Fruit fly (Drosophila melanogaster) whole organism, wandering third instar larva: ENCODE results near the gene CG31274.
A peak's percentile ranks its signal among the peaks of the same experiment; 100 is the strongest.
"Not testable (repeated sequence)": the region's sequence is repeated elsewhere in the genome, so short reads cannot be mapped to it uniquely, and the experiment has no call there.

ENCODE experiments used
- Abd-B ChIP-seq: fragments of >200 bp; optimal IDR thresholded peaks from 2 replicates; lab custom pipeline; 2017; ENCODE audit warnings: missing biosample characterization, missing genetic modification characterization
- CG32264 ChIP-seq: fragments of 200-800 bp; sonication (Bioruptor generic); optimal IDR thresholded peaks from 2 replicates; lab custom pipeline; 2016; ENCODE audit warnings: missing biosample characterization, missing genetic modification characterization
- CG9705 ChIP-seq: fragments of 200-800 bp; sonication (Bioruptor generic); optimal IDR thresholded peaks from 2 replicates; lab custom pipeline; 2018; ENCODE audit warnings: missing biosample characterization, mild to moderate bottlenecking, missing genetic modification characterization
- CrebA ChIP-seq: fragments of 200-800 bp; sonication (Bioruptor generic); optimal IDR thresholded peaks from 2 replicates; lab custom pipeline; 2016; ENCODE audit warnings: missing biosample characterization, mild to moderate bottlenecking, missing genetic modification characterization, borderline replicate concordance
- Dfd ChIP-seq: fragments of >200 bp; optimal IDR thresholded peaks from 2 replicates; lab custom pipeline; 2017; ENCODE audit warnings: missing biosample characterization, missing genetic modification characterization
- Dif ChIP-seq: fragments of 200-275, 200-300 bp; sonication (Bioruptor generic); optimal IDR thresholded peaks from 2 replicates; lab custom pipeline; 2018; ENCODE audit warnings: missing biosample characterization, missing genetic modification characterization; ENCODE audit not compliant: partially characterized antibody
- GATAd ChIP-seq: sonication (Bioruptor generic); optimal IDR thresholded peaks from 2 replicates; lab custom pipeline; 2016; ENCODE audit warnings: missing biosample characterization, missing genetic modification characterization
- HLH106 ChIP-seq: fragments of 200-800 bp; optimal IDR thresholded peaks from 3 replicates; lab custom pipeline; 2019; ENCODE audit warnings: missing biosample characterization, mild to moderate bottlenecking, missing genetic modification characterization, moderate library complexity
- Hnf4 ChIP-seq: fragments of 200-800 bp; sonication (Bioruptor generic); optimal IDR thresholded peaks from 2 replicates; lab custom pipeline; 2016; ENCODE audit warnings: missing biosample characterization, mild to moderate bottlenecking, missing genetic modification characterization
- Hr78 ChIP-seq: fragments of >200 bp; optimal IDR thresholded peaks from 2 replicates; lab custom pipeline; 2017; ENCODE audit warnings: missing biosample characterization, missing genetic modification characterization
- Hr83 ChIP-seq: fragments of 200-300 bp; sonication (Bioruptor generic); optimal IDR thresholded peaks from 2 replicates; lab custom pipeline; 2016; ENCODE audit warnings: missing biosample characterization, mild to moderate bottlenecking, missing genetic modification characterization, moderate library complexity; ENCODE audit not compliant: poor library complexity, severe bottlenecking
- Jra ChIP-seq: sonication (Bioruptor generic); optimal IDR thresholded peaks from 2 replicates; lab custom pipeline; 2016; ENCODE audit warnings: missing biosample characterization, missing genetic modification characterization
- Mio ChIP-seq: sonication (Bioruptor generic); optimal IDR thresholded peaks from 2 replicates; lab custom pipeline; 2016; ENCODE audit warnings: missing biosample characterization, missing genetic modification characterization
- Myc ChIP-seq: fragments of >200 bp; optimal IDR thresholded peaks from 2 replicates; lab custom pipeline; 2017
- N ChIP-seq: fragments of >200 bp; optimal IDR thresholded peaks from 2 replicates; lab custom pipeline; 2018; ENCODE audit warnings: missing biosample characterization, missing external identifiers, missing genetic modification characterization
- OdsH ChIP-seq: fragments of 200-800 bp; sonication (Bioruptor generic); optimal IDR thresholded peaks from 2 replicates; lab custom pipeline; 2016; ENCODE audit warnings: missing biosample characterization, mild to moderate bottlenecking, missing genetic modification characterization
- Rel ChIP-seq, 2 experiments: fragments of 200-800 bp; sonication (Bioruptor generic) in 1 of 2; optimal IDR thresholded peaks; 2 replicates in 1 of 2; 3 replicates in 1 of 2; lab custom pipeline; 2016 to 2019; ENCODE audit warnings: mild to moderate bottlenecking in 2 of 2, missing biosample characterization in 2 of 2, missing genetic modification characterization in 2 of 2, moderate library complexity in 1 of 2
- Sp1 ChIP-seq: fragments of 200-800 bp; sonication (Bioruptor generic); optimal IDR thresholded peaks from 3 replicates; lab custom pipeline; 2019; ENCODE audit warnings: missing biosample characterization, mild to moderate bottlenecking, missing genetic modification characterization, moderate library complexity
- Vsx2 ChIP-seq: fragments of 200-300, 225-300 bp; sonication (Bioruptor generic); optimal IDR thresholded peaks from 2 replicates; lab custom pipeline; 2018; ENCODE audit warnings: missing biosample characterization, missing genetic modification characterization; ENCODE audit not compliant: partially characterized antibody
- br ChIP-seq: fragments of 200-800 bp; sonication (Bioruptor generic); optimal IDR thresholded peaks from 2 replicates; lab custom pipeline; 2016; ENCODE audit warnings: missing biosample characterization, missing genetic modification characterization
- brk ChIP-seq: fragments of 200-800 bp; sonication (Bioruptor generic); optimal IDR thresholded peaks from 2 replicates; lab custom pipeline; 2016; ENCODE audit warnings: missing biosample characterization, mild to moderate bottlenecking, missing genetic modification characterization
- dl ChIP-seq, 2 experiments: fragments of 175-275, 200-275 bp in 1 of 2; fragments of 200-275 bp in 1 of 2; sonication (Bioruptor generic); optimal IDR thresholded peaks; lab custom pipeline; 2018; ENCODE audit warnings: mild to moderate bottlenecking in 2 of 2, missing biosample characterization in 2 of 2, missing genetic modification characterization in 2 of 2, moderate library complexity in 2 of 2; ENCODE audit not compliant: partially characterized antibody in 2 of 2, insufficient read depth in 1 of 2
- dmrt93B ChIP-seq: fragments of 200-800 bp; sonication (Bioruptor generic); optimal IDR thresholded peaks from 2 replicates; lab custom pipeline; 2018; ENCODE audit warnings: missing biosample characterization, mild to moderate bottlenecking, missing genetic modification characterization
- dsf ChIP-seq: sonication (Bioruptor generic); optimal IDR thresholded peaks from 2 replicates; lab custom pipeline; 2016; ENCODE audit warnings: missing biosample characterization, missing genetic modification characterization, borderline replicate concordance
- ey ChIP-seq: fragments of 200-800 bp; sonication (Bioruptor generic); optimal IDR thresholded peaks from 2 replicates; lab custom pipeline; 2016; ENCODE audit warnings: missing biosample characterization, missing genetic modification characterization
- foxo ChIP-seq, 2 experiments: fragments of 200-800 bp; sonication (Bioruptor generic); optimal IDR thresholded peaks; 2 replicates in 1 of 2; 3 replicates in 1 of 2; lab custom pipeline; 2016 to 2017; ENCODE audit warnings: missing biosample characterization in 2 of 2, missing genetic modification characterization in 2 of 2
- fru ChIP-seq: fragments of 200-800 bp; sonication (Bioruptor generic); optimal IDR thresholded peaks from 3 replicates; lab custom pipeline; 2016; ENCODE audit warnings: missing biosample characterization, mild to moderate bottlenecking, missing genetic modification characterization
- h ChIP-seq: fragments of 200-800 bp; sonication (Bioruptor generic); optimal IDR thresholded peaks from 3 replicates; lab custom pipeline; 2016; ENCODE audit warnings: missing biosample characterization, mild to moderate bottlenecking, missing genetic modification characterization
- jim ChIP-seq: fragments of 175-275, 200-325 bp; sonication (Bioruptor generic); optimal IDR thresholded peaks from 2 replicates; lab custom pipeline; 2016; ENCODE audit warnings: missing biosample characterization, mild to moderate bottlenecking, missing genetic modification characterization
- lola ChIP-seq: fragments of >200 bp; optimal IDR thresholded peaks from 2 replicates; lab custom pipeline; 2017; ENCODE audit warnings: missing biosample characterization, missing genetic modification characterization
- pan ChIP-seq: fragments of >200 bp; optimal IDR thresholded peaks from 2 replicates; lab custom pipeline; 2017
- psq ChIP-seq: fragments of 200-800 bp; sonication (Bioruptor generic); optimal IDR thresholded peaks from 3 replicates; lab custom pipeline; 2017; ENCODE audit warnings: missing biosample characterization, mild to moderate bottlenecking, missing genetic modification characterization, moderate library complexity
- rgr ChIP-seq: fragments of 200-800 bp; sonication (Bioruptor generic); optimal IDR thresholded peaks from 3 replicates; lab custom pipeline; 2016; ENCODE audit warnings: missing biosample characterization, mild to moderate bottlenecking, missing genetic modification characterization
- sage ChIP-seq: fragments of 200-800 bp; sonication (Bioruptor generic); optimal IDR thresholded peaks from 2 replicates; lab custom pipeline; 2016; ENCODE audit warnings: missing biosample characterization, mild to moderate bottlenecking, missing genetic modification characterization
- sv ChIP-seq: fragments of 200-800 bp; sonication (Bioruptor generic); optimal IDR thresholded peaks from 3 replicates; lab custom pipeline; 2016; ENCODE audit warnings: missing biosample characterization, missing genetic modification characterization
- tai ChIP-seq: sonication (Bioruptor generic); optimal IDR thresholded peaks from 2 replicates; lab custom pipeline; 2016; ENCODE audit warnings: missing biosample characterization, missing genetic modification characterization
- usp ChIP-seq: fragments of >200 bp; optimal IDR thresholded peaks from 2 replicates; lab custom pipeline; 2017; ENCODE audit warnings: missing biosample characterization, missing genetic modification characterization
- woc ChIP-seq: sonication (Bioruptor generic); optimal IDR thresholded peaks from 2 replicates; lab custom pipeline; 2016; ENCODE audit warnings: missing biosample characterization, mild to moderate bottlenecking, missing genetic modification characterization

Gene CG31274

DNA sequence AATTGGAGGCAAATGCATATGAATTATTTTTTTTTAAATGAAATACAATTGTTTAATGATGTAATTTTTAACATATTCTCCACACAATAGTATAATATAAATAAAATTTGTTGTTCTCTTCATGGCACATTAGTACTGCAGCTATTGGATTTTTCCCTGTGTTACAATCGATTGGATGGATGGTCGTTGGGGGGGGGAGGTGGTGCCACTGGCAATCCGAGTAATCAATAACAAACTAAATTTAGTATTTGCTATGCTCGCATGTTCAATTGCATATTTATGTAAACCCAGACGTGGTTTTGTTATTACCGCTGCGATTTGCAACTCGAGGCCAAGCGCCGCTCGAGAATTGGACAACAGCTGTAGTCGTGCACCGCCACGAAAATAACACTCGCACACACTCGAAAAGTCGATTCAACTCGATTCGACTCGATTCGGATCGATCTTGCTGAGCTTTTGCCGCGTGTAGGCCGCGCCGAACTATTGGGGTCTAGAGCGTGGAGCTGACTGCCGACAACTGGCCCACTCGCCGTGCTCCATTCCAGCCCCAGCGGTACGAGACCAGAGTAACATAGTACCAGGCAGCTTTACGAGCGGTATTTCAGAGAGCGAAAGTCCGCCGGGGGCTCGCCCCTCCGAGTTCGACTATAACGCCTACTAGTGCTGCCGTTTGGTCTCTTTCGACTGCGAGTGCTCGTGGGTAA, 5.4 kb upstream of the CG31274 start, which contains the start of gene CG18622:
Gene CG18622, minus strand, starts transcription at position 513 of the 704 bp plus-strand sequence.
- TF ChIP-seq N (GFP tag; lab: Kevin White, UChicago), result no peak
- TF ChIP-seq h, result peak; percentile 16
- TF ChIP-seq Hr83 (GFP tag; lab: Kevin White, UChicago), result peak; percentile 20
- no peak for TF ChIP-seq Rel (GFP tag; optimal IDR thresholded peaks at IDR 0.05; lab: Kevin White, UChicago)
- peak; percentile 33 for TF ChIP-seq Rel (tag; optimal IDR thresholded peaks at IDR 0.05; lab: Kevin White, UChicago)
- TF ChIP-seq dl (GFP tag; optimal IDR thresholded peaks at IDR 0.05; lab: Kevin White, UChicago; ENCODE audit: insufficient read depth in 1 of 2, partially characterized antibody in 2 of 2), result peak in 1 of 2 experiments; percentile 23
- TF ChIP-seq jim (GFP tag; lab: Kevin White, UChicago), result no peak
- no peak for TF ChIP-seq usp
- TF ChIP-seq Dif (GFP tag; lab: Kevin White, UChicago), result peak; percentile 44
- TF ChIP-seq OdsH (GFP tag; lab: Kevin White, UChicago), result no peak

- TF ChIP-seq Dfd (GFP tag; lab: Kevin White, UChicago) (no peak), Vsx2 (GFP tag; lab: Kevin White, UChicago) (no peak), Dif (GFP tag; lab: Kevin White, UChicago) (no peak), Hr78 (GFP tag; lab: Kevin White, UChicago) (no peak), pan (lab: Kevin White, UChicago) (no peak), usp (no peak), Mio (no peak), dl (GFP tag; optimal IDR thresholded peaks at IDR 0.05; lab: Kevin White, UChicago; ENCODE audit: insufficient read depth in 1 of 2, partially characterized antibody in 2 of 2) (no peak), dsf (GFP tag; lab: Kevin White, UChicago) (no peak), lola (GFP tag; lab: Kevin White, UChicago) (no peak), GATAd (no peak)
Measured at dm6 chr3R:16987924-16988298, 4.9 kb upstream of the CG31274 start.

DNA sequence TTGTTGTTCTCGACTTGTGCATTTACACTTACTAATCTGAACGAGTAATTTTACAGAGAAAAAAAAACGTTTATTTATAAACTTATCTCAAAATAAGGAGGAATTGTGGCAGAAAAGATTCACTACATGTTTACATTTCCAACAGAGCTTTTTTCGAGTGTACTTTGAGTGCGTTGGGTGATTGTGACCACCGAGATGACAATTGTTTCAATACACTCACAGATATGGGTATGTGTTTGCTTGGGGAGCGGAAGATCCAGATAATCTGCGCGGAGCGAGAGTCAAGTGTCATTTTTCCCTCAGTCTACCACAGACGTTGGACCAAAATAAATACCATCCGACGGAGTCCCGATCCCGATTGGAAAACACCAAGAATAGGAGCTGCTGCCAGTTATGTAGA, 4.3 kb upstream of the CG31274 start, which contains the start of gene MESK4:
Gene MESK4, plus strand, starts transcription at position 301 of the 400 bp plus-strand sequence.
- TF ChIP-seq CG9705; CrebA (GFP tag; lab: Kevin White, UChicago); rgr: not testable (repeated sequence)

DNA sequence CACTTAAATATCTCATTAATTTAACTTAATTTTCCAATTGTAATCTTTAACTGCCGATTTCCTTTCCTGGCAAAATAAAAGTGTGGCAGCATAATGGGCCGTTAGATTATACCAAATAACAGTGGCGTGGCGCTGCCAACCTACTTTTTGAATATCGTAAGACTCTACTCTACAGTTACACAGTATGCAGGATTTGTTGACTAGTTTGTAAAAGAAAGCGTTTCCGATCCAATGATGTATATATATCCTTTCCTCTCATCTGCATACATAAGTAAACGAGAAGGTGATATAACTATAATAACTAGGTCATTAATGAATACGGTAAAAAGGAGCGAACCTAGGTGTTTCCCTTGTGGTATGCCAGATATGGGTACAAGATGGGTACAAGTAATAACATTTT, 1.0 kb upstream of the CG31274 start, which contains the start of gene EMC2B:
Gene EMC2B, minus strand, starts transcription at position 98 of the 400 bp plus-strand sequence.
- TF ChIP-seq Vsx2 (GFP tag; lab: Kevin White, UChicago) (no peak), woc (peak; percentile 76), Myc (lab: Kevin White, UChicago) (peak; percentile 61), Hr78 (GFP tag; lab: Kevin White, UChicago) (no peak), HLH106 (peak; percentile 56), N (GFP tag; lab: Kevin White, UChicago) (no peak), fru (GFP tag; lab: Kevin White, UChicago) (peak; percentile 57), pan (lab: Kevin White, UChicago) (no peak), Jra (peak; percentile 67), Abd-B (GFP tag; lab: Kevin White, UChicago) (no peak), h (peak; percentile 53), sage (GFP tag; lab: Kevin White, UChicago) (no peak), CrebA (GFP tag; lab: Kevin White, UChicago) (no peak), dl (GFP tag; optimal IDR thresholded peaks at IDR 0.05; lab: Kevin White, UChicago; ENCODE audit: insufficient read depth in 1 of 2, partially characterized antibody in 2 of 2) (no peak), sv (GFP tag; lab: Kevin White, UChicago) (no peak), Hr83 (GFP tag; lab: Kevin White, UChicago) (peak; percentile 84), rgr (peak; percentile 46), tai (GFP tag; lab: Kevin White, UChicago) (no peak), br (peak; percentile 59), brk (no peak), Mio (peak; percentile 8), Dfd (GFP tag; lab: Kevin White, UChicago) (no peak), Dif (GFP tag; lab: Kevin White, UChicago) (no peak), CG32264 (GFP tag; lab: Kevin White, UChicago) (peak; percentile 54), Sp1 (GFP tag; lab: Kevin White, UChicago) (peak; percentile 16), psq (GFP tag; lab: Kevin White, UChicago) (no peak), CG9705 (peak; percentile 24), dsf (GFP tag; lab: Kevin White, UChicago) (no peak), OdsH (GFP tag; lab: Kevin White, UChicago) (peak; percentile 19), jim (GFP tag; lab: Kevin White, UChicago) (no peak), ey (GFP tag; lab: Kevin White, UChicago) (peak; percentile 21), foxo (GFP tag; optimal IDR thresholded peaks at IDR 0.05; lab: Kevin White, UChicago) (peak in 1 of 2 experiments; percentile 71), dmrt93B (peak; percentile 15), Rel (GFP tag; optimal IDR thresholded peaks at IDR 0.05; lab: Kevin White, UChicago) (no peak), Rel (tag; optimal IDR thresholded peaks at IDR 0.05; lab: Kevin White, UChicago) (peak; percentile 9), usp (no peak), GATAd (no peak), Hnf4 (peak; percentile 77), lola (GFP tag; lab: Kevin White, UChicago) (no peak)
- TF ChIP-seq, all 38 proteins: peak for 19
